Worm (Caenorhabditis elegans): ENCODE results near the gene F47B8.14.

DNA sequence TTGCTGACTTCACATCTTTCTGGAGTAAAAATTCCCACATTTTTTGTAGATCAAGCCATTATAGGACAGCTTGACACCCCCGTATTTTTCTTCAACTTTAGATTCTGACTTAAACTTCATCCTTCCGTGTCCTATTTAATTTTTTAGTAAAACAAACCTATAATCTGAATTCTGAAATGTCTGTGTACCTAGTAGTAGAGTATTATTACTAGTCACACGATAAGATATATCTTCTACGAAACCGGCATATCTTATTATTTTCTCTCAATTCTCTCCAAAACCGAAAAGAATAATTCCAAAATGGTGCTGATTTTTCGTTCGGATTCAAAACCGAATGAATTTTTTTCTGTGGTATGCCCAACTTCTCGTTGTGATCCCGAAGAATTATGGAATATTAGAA, 25.9 kb upstream of the F47B8.14 start, which contains the start of gene F14D7.9:
- TF ChIP-seq aly-2 (tag; optimal IDR thresholded peaks at IDR 0.05) (no peak), snpc-4 (tag; optimal IDR thresholded peaks at IDR 0.05) (no peak), nhr-84 (tag; optimal IDR thresholded peaks at IDR 0.05) (no peak), C34B4.2 (tag; optimal IDR thresholded peaks at IDR 0.05) (no peak), swsn-7 (tag; optimal IDR thresholded peaks at IDR 0.05) (no peak), sox-4 (tag; optimal IDR thresholded peaks at IDR 0.05) (no peak), nhr-77 (tag; optimal IDR thresholded peaks at IDR 0.05) (no peak), nhr-90 (tag; optimal IDR thresholded peaks at IDR 0.05; ENCODE audit: poor library complexity) (no peak), lir-3 (tag; optimal IDR thresholded peaks at IDR 0.05; ENCODE audit: poor library complexity) (no peak)

Data from whole organism, L1 larva.